Worm (Caenorhabditis elegans) whole organism, late embryonic: ENCODE data around the gene cnc-3.

Experiments used
- ets-4 ChIP-seq: sonication (generic microtip); optimal IDR thresholded peaks from 2 replicates; lab custom pipeline; 2016; ENCODE audit warnings: missing genetic modification characterization, missing compliant biosample characterization
- fkh-6 ChIP-seq: sonication (generic microtip); optimal IDR thresholded peaks from 2 replicates; lab custom pipeline; 2016; ENCODE audit warnings: missing genetic modification characterization, missing compliant biosample characterization
- hlh-8 ChIP-seq: sonication (generic microtip); optimal IDR thresholded peaks from 2 replicates; lab custom pipeline; 2016; ENCODE audit warnings: missing genotype, missing genetic modification characterization, missing compliant biosample characterization

ce11 chrV:1444180-1444579 lies 3.6 kb upstream of the cnc-3 start, which contains the start of gene cnc-1:
- no peak for TF ChIP-seq hlh-8 (tag; lab: Kevin White, UChicago)
- TF ChIP-seq ets-4 (tag; lab: Kevin White, UChicago) = no peak
- no peak for TF ChIP-seq fkh-6 (tag; lab: Kevin White, UChicago)
